Worm (Caenorhabditis elegans): ENCODE measurements around the gene degl-2.

The degl-2 gene

DNA sequence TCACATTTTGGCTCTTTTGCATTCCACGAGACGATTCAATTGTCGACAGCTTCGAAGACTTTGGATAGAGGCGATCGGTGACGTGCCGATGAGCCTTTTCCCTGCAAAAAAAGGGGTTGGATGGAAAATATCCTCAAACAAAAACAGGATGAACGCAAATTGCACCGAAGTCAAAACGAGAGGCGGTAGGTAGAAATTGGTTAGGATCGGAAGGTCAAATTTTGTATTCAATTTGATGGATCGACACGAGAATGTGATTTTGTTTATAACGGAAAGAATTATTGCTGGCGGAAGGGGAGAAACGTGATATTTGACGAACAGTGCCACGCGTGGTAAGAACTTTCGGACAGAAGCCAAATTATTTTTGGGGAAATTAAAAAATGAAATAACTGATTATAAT lies 8.4 kb upstream of the degl-2 start, which contains the start of gene mca-1:
Gene mca-1, minus strand, starts transcription at position 101 of the 400 bp plus-strand sequence.
- peak; percentile 3 for TF ChIP-seq aha-1 (tag)
- TF ChIP-seq lin-39 (tag; optimal IDR thresholded peaks at IDR 0.05) = no peak

ce11 chrIV:9641925-9642324 lies 1.4 kb upstream of the degl-2 start, which contains the start of gene del-2:
del-2 (minus strand) TSS chrIV:9642025.
- TF ChIP-seq mdt-29 (GFP tag; IDR thresholded peaks at IDR 0.05) (no peak), dmd-6 (GFP tag; IDR thresholded peaks at IDR 0.05) (no peak), mxl-3 (GFP tag; optimal IDR thresholded peaks at IDR 0.05) (no peak), D1046.2 (GFP tag; IDR thresholded peaks at IDR 0.05) (no peak), egl-27 (tag; optimal IDR thresholded peaks at IDR 0.05) (no peak), daf-12 (tag; optimal IDR thresholded peaks at IDR 0.05) (no peak), madf-9 (GFP tag; conservative IDR thresholded peaks at IDR 0.05) (no peak), Y48G9A.11 (GFP tag; IDR thresholded peaks at IDR 0.05) (no peak), fkh-10 (GFP tag; optimal IDR thresholded peaks at IDR 0.05) (no peak), ceh-28 (tag; optimal IDR thresholded peaks at IDR 0.05) (no peak), lim-7 (GFP tag; IDR thresholded peaks at IDR 0.05) (no peak)

DNA sequence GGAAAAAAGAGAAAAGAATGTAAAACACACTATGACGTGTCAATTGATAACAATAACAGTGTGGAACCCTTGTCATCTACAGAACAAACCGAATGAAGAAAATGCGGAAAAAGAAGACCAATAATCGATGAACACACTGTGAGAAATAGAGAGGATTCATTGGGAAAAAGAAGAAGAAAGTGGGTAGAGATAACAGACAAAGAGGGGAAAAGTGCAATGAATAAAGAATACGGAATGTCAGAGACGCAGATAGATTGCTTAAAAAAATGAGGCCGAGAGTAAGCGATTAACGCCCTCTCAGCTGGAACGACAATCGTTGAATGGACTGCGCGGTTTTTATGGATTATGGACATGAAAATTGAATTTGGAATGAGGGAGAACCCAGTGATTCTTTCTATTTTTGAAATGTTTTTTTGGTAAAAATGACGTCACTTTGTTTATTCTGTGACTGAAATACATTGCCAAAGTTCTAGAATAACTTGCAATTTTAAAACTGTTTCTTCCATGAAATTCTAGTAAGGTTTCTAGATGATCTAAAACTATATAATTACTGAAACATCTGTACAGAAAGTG lies 4.6 kb downstream of the degl-2 start, which contains the start of gene amph-1:
Gene amph-1, minus strand, starts transcription at position 85 of the 573 bp plus-strand sequence.
- TF ChIP-seq snpc-4 (tag; optimal IDR thresholded peaks at IDR 0.05) (no peak), lin-13 (GFP tag; optimal IDR thresholded peaks at IDR 0.05) (no peak), rbr-2 (tag; optimal IDR thresholded peaks at IDR 0.05) (no peak), madf-9 (GFP tag; conservative IDR thresholded peaks at IDR 0.05) (0 out of 2 replicates have a peak, but pooled peaks have one; percentile 6), dmd-8 (GFP tag; IDR thresholded peaks at IDR 0.05) (no peak), zag-1 (tag; optimal IDR thresholded peaks at IDR 0.05) (no peak), T26A8.4 (GFP tag; IDR thresholded peaks at IDR 0.05) (no peak), Y5F2A.4 (GFP tag; optimal IDR thresholded peaks at IDR 0.05) (no peak), lin-15B (tag; optimal IDR thresholded peaks at IDR 0.05) (no peak), Y105C5A.15 (GFP tag; IDR thresholded peaks at IDR 0.05) (no peak), tra-1 (GFP tag; IDR thresholded peaks at IDR 0.05) (no peak), zip-11 (GFP tag; IDR thresholded peaks at IDR 0.05) (no peak), arid-1 (GFP tag; conservative IDR thresholded peaks at IDR 0.05) (no peak), nhr-11 (tag; optimal IDR thresholded peaks at IDR 0.05) (peak; percentile 11), T20F7.1 (GFP tag; optimal IDR thresholded peaks at IDR 0.05) (no peak), nhr-111 (GFP tag; optimal IDR thresholded peaks at IDR 0.05) (no peak), dmd-6 (GFP tag; IDR thresholded peaks at IDR 0.05) (no peak), nhr-237 (tag; optimal IDR thresholded peaks at IDR 0.05) (no peak), R02D3.7 (tag; optimal IDR thresholded peaks at IDR 0.05) (no peak), unc-62 (GFP tag; optimal IDR thresholded peaks at IDR 0.05 in 1 of 2) (peak in 1 of 2 experiments; percentile 76), unc-62 (tag; optimal IDR thresholded peaks at IDR 0.05) (no peak), D1046.2 (GFP tag; IDR thresholded peaks at IDR 0.05) (no peak), dpl-1 (GFP tag; optimal IDR thresholded peaks at IDR 0.05) (no peak), nhr-41 (GFP tag; IDR thresholded peaks at IDR 0.05) (no peak), ceh-20 (GFP tag; IDR thresholded peaks at IDR 0.05) (no peak), gei-8 (GFP tag; optimal IDR thresholded peaks at IDR 0.05) (no peak), egl-43 (GFP tag; IDR thresholded peaks at IDR 0.05) (no peak), jun-1 (tag; optimal IDR thresholded peaks at IDR 0.05) (no peak), ctbp-1 (GFP tag; IDR thresholded peaks at IDR 0.05) (no peak), skn-1 (tag; optimal IDR thresholded peaks at IDR 0.05) (no peak), mes-2 (tag; optimal IDR thresholded peaks at IDR 0.05; ENCODE audit: poor library complexity, severe bottlenecking) (no peak), lsy-2 (tag; optimal IDR thresholded peaks at IDR 0.05) (peak in 1 of 2 experiments; percentile 27), mep-1 (tag; optimal IDR thresholded peaks at IDR 0.05) (peak; percentile 35), php-3 (GFP tag; IDR thresholded peaks at IDR 0.05) (no peak), ces-1 (GFP tag; optimal IDR thresholded peaks at IDR 0.05) (no peak), nhr-25 (tag; optimal IDR thresholded peaks at IDR 0.05; ENCODE audit: borderline replicate concordance, insufficient read depth) (no peak), ceh-82 (tag; optimal IDR thresholded peaks at IDR 0.05) (no peak), mdl-1 (tag; optimal IDR thresholded peaks at IDR 0.05) (no peak), lim-7 (GFP tag; IDR thresholded peaks at IDR 0.05) (no peak)

Data from whole organism, L4 larva.